Fruit fly (Drosophila melanogaster) whole organism, wandering third instar larva: ENCODE data around the gene robo2.
A peak's percentile ranks its signal among the peaks of the same experiment; 100 is the strongest.

Source experiments
- Abd-B ChIP-seq: fragments of >200 bp; optimal IDR thresholded peaks from 2 replicates; lab custom pipeline; 2017; ENCODE audit warnings: missing biosample characterization, missing genetic modification characterization
- CG32264 ChIP-seq: fragments of 200-800 bp; sonication (Bioruptor generic); optimal IDR thresholded peaks from 2 replicates; lab custom pipeline; 2016; ENCODE audit warnings: missing biosample characterization, missing genetic modification characterization
- CG9705 ChIP-seq: fragments of 200-800 bp; sonication (Bioruptor generic); optimal IDR thresholded peaks from 2 replicates; lab custom pipeline; 2018; ENCODE audit warnings: missing biosample characterization, mild to moderate bottlenecking, missing genetic modification characterization
- CrebA ChIP-seq: fragments of 200-800 bp; sonication (Bioruptor generic); optimal IDR thresholded peaks from 2 replicates; lab custom pipeline; 2016; ENCODE audit warnings: missing biosample characterization, mild to moderate bottlenecking, missing genetic modification characterization, borderline replicate concordance
- Dfd ChIP-seq: fragments of >200 bp; optimal IDR thresholded peaks from 2 replicates; lab custom pipeline; 2017; ENCODE audit warnings: missing biosample characterization, missing genetic modification characterization
- Dif ChIP-seq: fragments of 200-275, 200-300 bp; sonication (Bioruptor generic); optimal IDR thresholded peaks from 2 replicates; lab custom pipeline; 2018; ENCODE audit warnings: missing biosample characterization, missing genetic modification characterization; ENCODE audit not compliant: partially characterized antibody
- GATAd ChIP-seq: sonication (Bioruptor generic); optimal IDR thresholded peaks from 2 replicates; lab custom pipeline; 2016; ENCODE audit warnings: missing biosample characterization, missing genetic modification characterization
- HLH106 ChIP-seq: fragments of 200-800 bp; optimal IDR thresholded peaks from 3 replicates; lab custom pipeline; 2019; ENCODE audit warnings: missing biosample characterization, mild to moderate bottlenecking, missing genetic modification characterization, moderate library complexity
- Hnf4 ChIP-seq: fragments of 200-800 bp; sonication (Bioruptor generic); optimal IDR thresholded peaks from 2 replicates; lab custom pipeline; 2016; ENCODE audit warnings: missing biosample characterization, mild to moderate bottlenecking, missing genetic modification characterization
- Hr78 ChIP-seq: fragments of >200 bp; optimal IDR thresholded peaks from 2 replicates; lab custom pipeline; 2017; ENCODE audit warnings: missing biosample characterization, missing genetic modification characterization
- Hr83 ChIP-seq: fragments of 200-300 bp; sonication (Bioruptor generic); optimal IDR thresholded peaks from 2 replicates; lab custom pipeline; 2016; ENCODE audit warnings: missing biosample characterization, mild to moderate bottlenecking, missing genetic modification characterization, moderate library complexity; ENCODE audit not compliant: poor library complexity, severe bottlenecking
- Jra ChIP-seq: sonication (Bioruptor generic); optimal IDR thresholded peaks from 2 replicates; lab custom pipeline; 2016; ENCODE audit warnings: missing biosample characterization, missing genetic modification characterization
- Mio ChIP-seq: sonication (Bioruptor generic); optimal IDR thresholded peaks from 2 replicates; lab custom pipeline; 2016; ENCODE audit warnings: missing biosample characterization, missing genetic modification characterization
- Myc ChIP-seq: fragments of >200 bp; optimal IDR thresholded peaks from 2 replicates; lab custom pipeline; 2017
- N ChIP-seq: fragments of >200 bp; optimal IDR thresholded peaks from 2 replicates; lab custom pipeline; 2018; ENCODE audit warnings: missing biosample characterization, missing external identifiers, missing genetic modification characterization
- OdsH ChIP-seq: fragments of 200-800 bp; sonication (Bioruptor generic); optimal IDR thresholded peaks from 2 replicates; lab custom pipeline; 2016; ENCODE audit warnings: missing biosample characterization, mild to moderate bottlenecking, missing genetic modification characterization
- Rel ChIP-seq, 2 experiments: fragments of 200-800 bp; sonication (Bioruptor generic) in 1 of 2; optimal IDR thresholded peaks; 2 replicates in 1 of 2; 3 replicates in 1 of 2; lab custom pipeline; 2016 to 2019; ENCODE audit warnings: mild to moderate bottlenecking in 2 of 2, missing biosample characterization in 2 of 2, missing genetic modification characterization in 2 of 2, moderate library complexity in 1 of 2
- Sp1 ChIP-seq: fragments of 200-800 bp; sonication (Bioruptor generic); optimal IDR thresholded peaks from 3 replicates; lab custom pipeline; 2019; ENCODE audit warnings: missing biosample characterization, mild to moderate bottlenecking, missing genetic modification characterization, moderate library complexity
- Vsx2 ChIP-seq: fragments of 200-300, 225-300 bp; sonication (Bioruptor generic); optimal IDR thresholded peaks from 2 replicates; lab custom pipeline; 2018; ENCODE audit warnings: missing biosample characterization, missing genetic modification characterization; ENCODE audit not compliant: partially characterized antibody
- br ChIP-seq: fragments of 200-800 bp; sonication (Bioruptor generic); optimal IDR thresholded peaks from 2 replicates; lab custom pipeline; 2016; ENCODE audit warnings: missing biosample characterization, missing genetic modification characterization
- dl ChIP-seq, 2 experiments: fragments of 175-275, 200-275 bp in 1 of 2; fragments of 200-275 bp in 1 of 2; sonication (Bioruptor generic); optimal IDR thresholded peaks; lab custom pipeline; 2018; ENCODE audit warnings: mild to moderate bottlenecking in 2 of 2, missing biosample characterization in 2 of 2, missing genetic modification characterization in 2 of 2, moderate library complexity in 2 of 2; ENCODE audit not compliant: partially characterized antibody in 2 of 2, insufficient read depth in 1 of 2
- dmrt93B ChIP-seq: fragments of 200-800 bp; sonication (Bioruptor generic); optimal IDR thresholded peaks from 2 replicates; lab custom pipeline; 2018; ENCODE audit warnings: missing biosample characterization, mild to moderate bottlenecking, missing genetic modification characterization
- dsf ChIP-seq: sonication (Bioruptor generic); optimal IDR thresholded peaks from 2 replicates; lab custom pipeline; 2016; ENCODE audit warnings: missing biosample characterization, missing genetic modification characterization, borderline replicate concordance
- ey ChIP-seq: fragments of 200-800 bp; sonication (Bioruptor generic); optimal IDR thresholded peaks from 2 replicates; lab custom pipeline; 2016; ENCODE audit warnings: missing biosample characterization, missing genetic modification characterization
- foxo ChIP-seq, 2 experiments: fragments of 200-800 bp; sonication (Bioruptor generic); optimal IDR thresholded peaks; 2 replicates in 1 of 2; 3 replicates in 1 of 2; lab custom pipeline; 2016 to 2017; ENCODE audit warnings: missing biosample characterization in 2 of 2, missing genetic modification characterization in 2 of 2
- fru ChIP-seq: fragments of 200-800 bp; sonication (Bioruptor generic); optimal IDR thresholded peaks from 3 replicates; lab custom pipeline; 2016; ENCODE audit warnings: missing biosample characterization, mild to moderate bottlenecking, missing genetic modification characterization
- h ChIP-seq: fragments of 200-800 bp; sonication (Bioruptor generic); optimal IDR thresholded peaks from 3 replicates; lab custom pipeline; 2016; ENCODE audit warnings: missing biosample characterization, mild to moderate bottlenecking, missing genetic modification characterization
- jim ChIP-seq: fragments of 175-275, 200-325 bp; sonication (Bioruptor generic); optimal IDR thresholded peaks from 2 replicates; lab custom pipeline; 2016; ENCODE audit warnings: missing biosample characterization, mild to moderate bottlenecking, missing genetic modification characterization
- lola ChIP-seq: fragments of >200 bp; optimal IDR thresholded peaks from 2 replicates; lab custom pipeline; 2017; ENCODE audit warnings: missing biosample characterization, missing genetic modification characterization
- pan ChIP-seq: fragments of >200 bp; optimal IDR thresholded peaks from 2 replicates; lab custom pipeline; 2017
- psq ChIP-seq: fragments of 200-800 bp; sonication (Bioruptor generic); optimal IDR thresholded peaks from 3 replicates; lab custom pipeline; 2017; ENCODE audit warnings: missing biosample characterization, mild to moderate bottlenecking, missing genetic modification characterization, moderate library complexity
- rgr ChIP-seq: fragments of 200-800 bp; sonication (Bioruptor generic); optimal IDR thresholded peaks from 3 replicates; lab custom pipeline; 2016; ENCODE audit warnings: missing biosample characterization, mild to moderate bottlenecking, missing genetic modification characterization
- sage ChIP-seq: fragments of 200-800 bp; sonication (Bioruptor generic); optimal IDR thresholded peaks from 2 replicates; lab custom pipeline; 2016; ENCODE audit warnings: missing biosample characterization, mild to moderate bottlenecking, missing genetic modification characterization
- sv ChIP-seq: fragments of 200-800 bp; sonication (Bioruptor generic); optimal IDR thresholded peaks from 3 replicates; lab custom pipeline; 2016; ENCODE audit warnings: missing biosample characterization, missing genetic modification characterization
- tai ChIP-seq: sonication (Bioruptor generic); optimal IDR thresholded peaks from 2 replicates; lab custom pipeline; 2016; ENCODE audit warnings: missing biosample characterization, missing genetic modification characterization
- usp ChIP-seq: fragments of >200 bp; optimal IDR thresholded peaks from 2 replicates; lab custom pipeline; 2017; ENCODE audit warnings: missing biosample characterization, missing genetic modification characterization
- woc ChIP-seq: sonication (Bioruptor generic); optimal IDR thresholded peaks from 2 replicates; lab custom pipeline; 2016; ENCODE audit warnings: missing biosample characterization, mild to moderate bottlenecking, missing genetic modification characterization

The robo2 gene

dm6 chr2L:1405573-1405972 is 14.7 kb downstream of the robo2 start:
- no peak for TF ChIP-seq sage
- no peak for TF ChIP-seq Hr78 (GFP tag; lab: Kevin White, UChicago)
- no peak for TF ChIP-seq Hnf4 (GFP tag; lab: Kevin White, UChicago)
- TF ChIP-seq ey: peak; percentile 26
- no peak for TF ChIP-seq GATAd (GFP tag; lab: Kevin White, UChicago)
- peak; percentile 49 for TF ChIP-seq Sp1 (GFP tag; lab: Kevin White, UChicago)
- no peak for TF ChIP-seq jim
- no peak for TF ChIP-seq Myc
- no peak for TF ChIP-seq CG32264
- TF ChIP-seq woc: peak; percentile 68
- TF ChIP-seq CG9705: no peak
- TF ChIP-seq Dfd (GFP tag; lab: Kevin White, UChicago): no peak
- no peak for TF ChIP-seq lola (GFP tag; lab: Kevin White, UChicago)
- no peak for TF ChIP-seq Dif (GFP tag; lab: Kevin White, UChicago)
- TF ChIP-seq rgr (GFP tag; lab: Kevin White, UChicago): peak; percentile 12
- no peak for TF ChIP-seq Vsx2
- peak; percentile 46 for TF ChIP-seq psq (GFP tag; lab: Kevin White, UChicago)
- TF ChIP-seq sv (GFP tag; lab: Kevin White, UChicago): no peak
- no peak for TF ChIP-seq CrebA (GFP tag; lab: Kevin White, UChicago)
- TF ChIP-seq foxo (GFP tag; optimal IDR thresholded peaks at IDR 0.05; lab: Kevin White, UChicago): peak in 1 of 2 experiments; percentile 56
- TF ChIP-seq br: no peak
- no peak for TF ChIP-seq Jra (GFP tag; lab: Kevin White, UChicago)
- no peak for TF ChIP-seq pan (lab: Kevin White, UChicago)
- no peak for TF ChIP-seq usp
- TF ChIP-seq dmrt93B (GFP tag; lab: Kevin White, UChicago): peak; percentile 10
- peak; percentile 47 for TF ChIP-seq h
- TF ChIP-seq OdsH: peak; percentile 42
- TF ChIP-seq fru (GFP tag; lab: Kevin White, UChicago): peak; percentile 18
- TF ChIP-seq Abd-B (GFP tag; lab: Kevin White, UChicago): no peak
- TF ChIP-seq Rel (GFP tag; optimal IDR thresholded peaks at IDR 0.05; lab: Kevin White, UChicago): no peak
- TF ChIP-seq Rel (tag; optimal IDR thresholded peaks at IDR 0.05; lab: Kevin White, UChicago): no peak
- no peak for TF ChIP-seq dsf
- TF ChIP-seq Mio (GFP tag; lab: Kevin White, UChicago): no peak
- no peak for TF ChIP-seq Hr83 (GFP tag; lab: Kevin White, UChicago)
- TF ChIP-seq dl (GFP tag; optimal IDR thresholded peaks at IDR 0.05; lab: Kevin White, UChicago; ENCODE audit: insufficient read depth in 1 of 2, partially characterized antibody in 2 of 2): no peak
- TF ChIP-seq N: no peak
- peak; percentile 24 for TF ChIP-seq HLH106 (tag; lab: Kevin White, UChicago)
- peak; percentile 11 for TF ChIP-seq tai (GFP tag; lab: Kevin White, UChicago)

dm6 chr2L:1404896-1405453 is 15.3 kb downstream of the robo2 start:
- no peak for TF ChIP-seq dsf
- no peak for TF ChIP-seq Hr83 (GFP tag; lab: Kevin White, UChicago)
- no peak for TF ChIP-seq lola (GFP tag; lab: Kevin White, UChicago)
- TF ChIP-seq HLH106 (tag; lab: Kevin White, UChicago): no peak
- TF ChIP-seq, all 38 proteins: peak for 0

dm6 chr2L:1402728-1403127 is 17.5 kb downstream of the robo2 start:
- TF ChIP-seq rgr (GFP tag; lab: Kevin White, UChicago) (no peak), foxo (GFP tag; optimal IDR thresholded peaks at IDR 0.05; lab: Kevin White, UChicago) (no peak), dsf (no peak), ey (no peak), Hr78 (GFP tag; lab: Kevin White, UChicago) (no peak), dmrt93B (GFP tag; lab: Kevin White, UChicago) (no peak), Jra (GFP tag; lab: Kevin White, UChicago) (no peak), jim (no peak), sage (no peak), N (no peak), Mio (GFP tag; lab: Kevin White, UChicago) (no peak)
